Worm (Caenorhabditis elegans) whole organism, L3 larva: ENCODE results near the gene gur-4.

Source experiments
- R02D3.7 ChIP-seq: fragments of 150-350 bp; optimal IDR thresholded peaks from 2 replicates; lab custom pipeline; 2014; ENCODE audit warnings: missing biosample characterization, missing genetic modification characterization
- ZK546.5 ChIP-seq: sonication (generic microtip); optimal IDR thresholded peaks from 2 replicates; lab custom pipeline; 2017; ENCODE audit warnings: missing biosample characterization, missing genetic modification characterization
- aly-2 ChIP-seq: fragments of 150-350 bp; optimal IDR thresholded peaks from 2 replicates; lab custom pipeline; 2014; ENCODE audit warnings: missing biosample characterization, missing genetic modification characterization
- ama-1 ChIP-seq: fragments of 150-350 bp; optimal IDR thresholded peaks from 2 replicates; lab custom pipeline; 2018
- ceh-16 ChIP-seq: sonication (generic microtip); optimal IDR thresholded peaks from 2 replicates; lab custom pipeline; 2017; ENCODE audit warnings: missing biosample characterization, missing genetic modification characterization
- ceh-28 ChIP-seq: fragments of 150-350 bp; optimal IDR thresholded peaks from 2 replicates; lab custom pipeline; 2014; ENCODE audit warnings: missing biosample characterization, missing genetic modification reagents, missing genetic modification characterization
- ceh-82 ChIP-seq: fragments of 150-350 bp; optimal IDR thresholded peaks from 2 replicates; lab custom pipeline; 2014; ENCODE audit warnings: missing biosample characterization, missing genetic modification characterization
- daf-12 ChIP-seq: fragments of 150-350 bp; optimal IDR thresholded peaks from 2 replicates; lab custom pipeline; 2014; ENCODE audit warnings: missing biosample characterization, missing genetic modification reagents, missing genetic modification characterization
- egl-5 ChIP-seq: fragments of 150-350 bp; optimal IDR thresholded peaks from 2 replicates; lab custom pipeline; 2017; ENCODE audit warnings: missing biosample characterization, missing genetic modification reagents, missing genetic modification characterization, inconsistent platforms
- elt-1 ChIP-seq: fragments of 150-350 bp; optimal IDR thresholded peaks from 2 replicates; lab custom pipeline; 2014; ENCODE audit warnings: missing biosample characterization, missing genetic modification characterization
- elt-2 ChIP-seq: sonication (generic microtip); optimal IDR thresholded peaks from 2 replicates; lab custom pipeline; 2016; ENCODE audit warnings: missing genetic modification reagents, mild to moderate bottlenecking, missing genetic modification characterization, missing compliant biosample characterization
- elt-3 ChIP-seq, 3 experiments: fragments of 150-350 bp in 1 of 3; sonication (generic microtip) in 2 of 3; optimal IDR thresholded peaks; 2 replicates in 2 of 3; 4 replicates in 1 of 3; lab custom pipeline; 2014 to 2017; ENCODE audit warnings: missing biosample characterization in 3 of 3, missing genetic modification characterization in 3 of 3
- eor-1 ChIP-seq, 2 experiments: fragments of 150-350 bp; optimal IDR thresholded peaks; 2 replicates each; lab custom pipeline; 2014 to 2018; ENCODE audit warnings: missing biosample characterization in 2 of 2, missing genetic modification characterization in 2 of 2
- fkh-10 ChIP-seq: sonication (generic microtip); optimal IDR thresholded peaks from 2 replicates; lab custom pipeline; 2017; ENCODE audit warnings: missing biosample characterization, missing genetic modification reagents, missing genetic modification characterization
- fkh-2 ChIP-seq: fragments of 150-350 bp; optimal IDR thresholded peaks from 2 replicates; lab custom pipeline; 2014; ENCODE audit warnings: missing biosample characterization, missing genetic modification reagents, missing genetic modification characterization
- fos-1 ChIP-seq: fragments of 150-350 bp; optimal IDR thresholded peaks from 2 replicates; lab custom pipeline; 2014; ENCODE audit warnings: missing biosample characterization, missing genetic modification characterization
- hmg-11 ChIP-seq: sonication (generic microtip); optimal IDR thresholded peaks from 2 replicates; lab custom pipeline; 2016; ENCODE audit warnings: missing genetic modification characterization, missing compliant biosample characterization
- lin-15B ChIP-seq: fragments of 150-350 bp; optimal IDR thresholded peaks from 2 replicates; lab custom pipeline; 2014; ENCODE audit warnings: missing biosample characterization, missing genetic modification characterization
- lin-39 ChIP-seq: fragments of 150-350 bp; optimal IDR thresholded peaks from 2 replicates; lab custom pipeline; 2018; ENCODE audit warnings: missing biosample characterization, missing genetic modification reagents, missing genetic modification characterization
- lsy-12 ChIP-seq: sonication (generic microtip); optimal IDR thresholded peaks from 2 replicates; lab custom pipeline; 2016; ENCODE audit warnings: mild to moderate bottlenecking, missing genetic modification characterization, missing compliant biosample characterization
- mml-1 ChIP-seq: fragments of 150-350 bp; sonication (generic microtip); optimal IDR thresholded peaks from 3 replicates; lab custom pipeline; 2014; ENCODE audit warnings: missing biosample characterization, missing genetic modification characterization
- nhr-11 ChIP-seq: fragments of 150-350 bp; optimal IDR thresholded peaks from 2 replicates; lab custom pipeline; 2014; ENCODE audit warnings: missing biosample characterization, missing genetic modification characterization
- nhr-12 ChIP-seq: fragments of 150-350 bp; optimal IDR thresholded peaks from 2 replicates; lab custom pipeline; 2014; ENCODE audit warnings: missing biosample characterization, missing genetic modification characterization
- nhr-23 ChIP-seq: fragments of 150-350 bp; optimal IDR thresholded peaks from 2 replicates; lab custom pipeline; 2014; ENCODE audit warnings: missing biosample characterization, missing genetic modification reagents, missing genetic modification characterization
- nhr-237 ChIP-seq: fragments of 150-350 bp; optimal IDR thresholded peaks from 2 replicates; lab custom pipeline; 2014; ENCODE audit warnings: missing biosample characterization, missing genetic modification characterization
- nhr-25 ChIP-seq: sonication (generic microtip); optimal IDR thresholded peaks from 2 replicates; lab custom pipeline; 2017; ENCODE audit warnings: missing biosample characterization, missing genetic modification characterization
- nhr-28 ChIP-seq: fragments of 150-350 bp; optimal IDR thresholded peaks from 2 replicates; lab custom pipeline; 2014; ENCODE audit warnings: missing biosample characterization, missing genetic modification characterization
- nhr-43 ChIP-seq: sonication (generic microtip); optimal IDR thresholded peaks from 2 replicates; lab custom pipeline; 2016; ENCODE audit warnings: mild to moderate bottlenecking, missing genetic modification characterization, missing compliant biosample characterization; ENCODE audit not compliant: poor library complexity, severe bottlenecking
- nhr-67 ChIP-seq: fragments of 150-350 bp; optimal IDR thresholded peaks from 2 replicates; lab custom pipeline; 2014; ENCODE audit warnings: missing biosample characterization, missing genetic modification characterization
- pha-4 ChIP-seq: fragments of 150-350 bp; optimal IDR thresholded peaks from 2 replicates; lab custom pipeline; 2014; ENCODE audit warnings: missing biosample characterization, missing genetic modification reagents, missing genetic modification characterization
- pqm-1 ChIP-seq: fragments of 150-350 bp; optimal IDR thresholded peaks from 2 replicates; lab custom pipeline; 2017; ENCODE audit warnings: missing biosample characterization, missing genetic modification characterization, inconsistent platforms
- sea-2 ChIP-seq: fragments of 150-350 bp; sonication (generic microtip); optimal IDR thresholded peaks from 4 replicates; lab custom pipeline; 2014; ENCODE audit warnings: missing biosample characterization, missing genetic modification reagents, missing genetic modification characterization
- snpc-4 ChIP-seq: fragments of 150-350 bp; optimal IDR thresholded peaks from 2 replicates; lab custom pipeline; 2014; ENCODE audit warnings: missing biosample characterization, missing genetic modification characterization
- tbx-2 ChIP-seq: sonication (generic microtip); optimal IDR thresholded peaks from 2 replicates; lab custom pipeline; 2016; ENCODE audit warnings: mild to moderate bottlenecking, missing genetic modification characterization, missing compliant biosample characterization
- ztf-11 ChIP-seq: fragments of 150-350 bp; optimal IDR thresholded peaks from 2 replicates; lab custom pipeline; 2014; ENCODE audit warnings: missing biosample characterization, missing genetic modification characterization
- ztf-4 ChIP-seq: fragments of 150-350 bp; optimal IDR thresholded peaks from 2 replicates; lab custom pipeline; 2014; ENCODE audit warnings: missing biosample characterization, missing genetic modification characterization

gur-4 gene

ce11 chrII:14064051-14064450 is 40.5 kb upstream of the gur-4 start:
- TF ChIP-seq lin-39 (no peak), nhr-11 (no peak), ama-1 (lab: Kevin White, UChicago) (no peak)

- TF ChIP-seq ZK546.5 (no peak), egl-5 (tag; lab: Kevin White, UChicago) (no peak), pha-4 (no peak), nhr-11 (no peak), nhr-67 (no peak), daf-12 (tag; lab: Kevin White, UChicago) (no peak), fkh-2 (tag; lab: Kevin White, UChicago) (no peak), nhr-237 (tag; lab: Kevin White, UChicago) (no peak), lin-39 (no peak), eor-1 (tag; optimal IDR thresholded peaks at IDR 0.05; lab: Kevin White, UChicago) (no peak)
Observed at ce11 chrII:14065486-14065885, 39.1 kb upstream of the gur-4 start.

- TF ChIP-seq pha-4 (no peak), nhr-11 (no peak), elt-1 (tag; lab: Kevin White, UChicago) (no peak), snpc-4 (tag; lab: Kevin White, UChicago) (no peak), eor-1 (tag; optimal IDR thresholded peaks at IDR 0.05; lab: Kevin White, UChicago) (no peak), lsy-12 (tag; lab: Kevin White, UChicago) (no peak), daf-12 (tag; lab: Kevin White, UChicago) (no peak), ceh-82 (no peak)
Observed at ce11 chrII:14068607-14069006, 36.0 kb upstream of the gur-4 start, which contains the start of gene xrn-1. TSS of gene xrn-1 (plus strand) at chrII:14068907.

ce11 chrII:14074825-14075224 is 29.7 kb upstream of the gur-4 start:
- TF ChIP-seq nhr-23 (tag; lab: Kevin White, UChicago) (no peak), nhr-12 (tag; lab: Kevin White, UChicago) (no peak), daf-12 (tag; lab: Kevin White, UChicago) (no peak), hmg-11 (tag; lab: Kevin White, UChicago) (no peak), sea-2 (GFP tag; lab: Kevin White, UChicago) (no peak), fos-1 (tag; lab: Kevin White, UChicago) (no peak), elt-2 (no peak), lin-15B (tag; lab: Kevin White, UChicago) (no peak), ztf-4 (tag; lab: Kevin White, UChicago) (no peak), elt-3 (tag; optimal IDR thresholded peaks at IDR 0.05; lab: Kevin White, UChicago) (no peak), ceh-16 (tag; lab: Kevin White, UChicago) (no peak)

ce11 chrII:14077823-14078222 is 26.7 kb upstream of the gur-4 start:
- TF ChIP-seq nhr-11, result no peak
- TF ChIP-seq ztf-11 (tag; lab: Kevin White, UChicago), result no peak
- no peak for TF ChIP-seq eor-1 (tag; optimal IDR thresholded peaks at IDR 0.05; lab: Kevin White, UChicago)
- TF ChIP-seq elt-1 (tag; lab: Kevin White, UChicago), result no peak
- TF ChIP-seq nhr-23 (tag; lab: Kevin White, UChicago), result no peak
- TF ChIP-seq fkh-2 (tag; lab: Kevin White, UChicago), result no peak
- no peak for TF ChIP-seq pqm-1 (tag; lab: Kevin White, UChicago)
- TF ChIP-seq ceh-28 (tag; lab: Kevin White, UChicago), result no peak
- TF ChIP-seq elt-2, result no peak
- TF ChIP-seq mml-1 (tag; lab: Kevin White, UChicago), result no peak
- TF ChIP-seq nhr-43 (tag; lab: Kevin White, UChicago), result no peak

- no peak for TF ChIP-seq R02D3.7 (tag; lab: Kevin White, UChicago)
- TF ChIP-seq sea-2 (GFP tag; lab: Kevin White, UChicago), result no peak
- TF ChIP-seq lin-39, result no peak
- no peak for TF ChIP-seq nhr-12 (tag; lab: Kevin White, UChicago)
- no peak for TF ChIP-seq ztf-4 (tag; lab: Kevin White, UChicago)
- TF ChIP-seq nhr-237 (tag; lab: Kevin White, UChicago), result no peak
- TF ChIP-seq ceh-82, result no peak
- no peak for TF ChIP-seq hmg-11 (tag; lab: Kevin White, UChicago)
- TF ChIP-seq pha-4, result no peak
- no peak for TF ChIP-seq lsy-12 (tag; lab: Kevin White, UChicago)
- no peak for TF ChIP-seq tbx-2
- TF ChIP-seq fkh-10, result no peak
- no peak for TF ChIP-seq nhr-28 (tag; lab: Kevin White, UChicago)
- TF ChIP-seq nhr-25 (tag; lab: Kevin White, UChicago), result no peak
- TF ChIP-seq aly-2, result no peak
- TF ChIP-seq eor-1 (tag; optimal IDR thresholded peaks at IDR 0.05; lab: Kevin White, UChicago), result no peak
- no peak for TF ChIP-seq ceh-16 (tag; lab: Kevin White, UChicago)
Observed at ce11 chrII:14086931-14087330, 17.6 kb upstream of the gur-4 start.
